Worm (Caenorhabditis elegans) whole organism, early embryonic: ENCODE measurements around the gene ceh-34.

Experiments
- B0310.2 ChIP-seq: sonication (generic microtip); optimal IDR thresholded peaks from 2 replicates; lab custom pipeline; 2016; ENCODE audit warnings: mild to moderate bottlenecking, missing genetic modification characterization, missing compliant biosample characterization
- F13C5.2 ChIP-seq: sonication (generic microtip); optimal IDR thresholded peaks from 2 replicates; lab custom pipeline; 2017; ENCODE audit warnings: mild to moderate bottlenecking, missing genetic modification characterization, inconsistent platforms, missing compliant biosample characterization
- aly-1 ChIP-seq: sonication (generic microtip); optimal IDR thresholded peaks from 2 replicates; lab custom pipeline; 2016; ENCODE audit warnings: missing genetic modification characterization, missing compliant biosample characterization
- ama-1 ChIP-seq: fragments of 150-350 bp; optimal IDR thresholded peaks from 2 replicates; lab custom pipeline; 2014
- ceh-13 ChIP-seq: fragments of 200-800 bp; sonication (Bioruptor generic); optimal IDR thresholded peaks from 2 replicates; lab custom pipeline; 2018; ENCODE audit warnings: mild to moderate bottlenecking, missing genetic modification characterization, missing compliant biosample characterization
- ceh-36 ChIP-seq: sonication (generic microtip); optimal IDR thresholded peaks from 2 replicates; lab custom pipeline; 2016; ENCODE audit warnings: missing genetic modification characterization, inconsistent platforms, missing compliant biosample characterization
- ets-7 ChIP-seq: sonication (generic microtip); optimal IDR thresholded peaks from 2 replicates; lab custom pipeline; 2016; ENCODE audit warnings: missing genotype, missing genetic modification characterization, missing compliant biosample characterization
- flt-1 ChIP-seq: fragments of 200-800 bp; sonication (Bioruptor generic); IDR thresholded peaks from 2 replicates; pipeline ENCODE4 v1.3.6; 2022; ENCODE audit warnings: missing genetic modification characterization, missing compliant biosample characterization
- hmbx-1 ChIP-seq: sonication (generic microtip); optimal IDR thresholded peaks from 2 replicates; lab custom pipeline; 2016; ENCODE audit warnings: mild to moderate bottlenecking, missing genetic modification characterization, missing compliant biosample characterization
- hmg-4 ChIP-seq: fragments of 200-800 bp; sonication (Bioruptor generic); optimal IDR thresholded peaks from 2 replicates; lab custom pipeline; 2018; ENCODE audit warnings: mild to moderate bottlenecking, missing genetic modification characterization, missing compliant biosample characterization
- hnd-1 ChIP-seq: sonication (generic microtip); optimal IDR thresholded peaks from 2 replicates; lab custom pipeline; 2016; ENCODE audit warnings: missing genetic modification characterization, missing compliant biosample characterization
- pes-1 ChIP-seq: fragments of 200-800 bp; sonication (Bioruptor generic); IDR thresholded peaks from 2 replicates; pipeline ENCODE4 v1.3.6; 2022; ENCODE audit warnings: missing genetic modification reagents, missing genetic modification characterization, missing compliant biosample characterization
- scrt-1 ChIP-seq: fragments of 200-800 bp; sonication (Bioruptor generic); IDR thresholded peaks from 2 replicates; pipeline ENCODE4 v1.3.6; 2022; ENCODE audit warnings: missing genetic modification characterization, missing compliant biosample characterization
- sea-1 ChIP-seq: fragments of 200-800 bp; sonication (Bioruptor generic); conservative IDR thresholded peaks from 2 replicates; pipeline ENCODE4 v1.3.6; 2022; ENCODE audit warnings: missing genetic modification characterization, missing compliant biosample characterization
- tbx-11 ChIP-seq: fragments of 200-800 bp; sonication (Bioruptor generic); IDR thresholded peaks from 2 replicates; pipeline ENCODE4 v1.3.6; 2022; ENCODE audit warnings: missing genetic modification characterization, missing compliant biosample characterization
- tbx-37 ChIP-seq: fragments of 200-800 bp; sonication (Bioruptor generic); conservative IDR thresholded peaks from 2 replicates; pipeline ENCODE4 v1.3.6; 2022; ENCODE audit warnings: missing genetic modification reagents, missing genetic modification characterization, missing compliant biosample characterization
- tra-4 ChIP-seq: sonication (generic microtip); optimal IDR thresholded peaks from 2 replicates; lab custom pipeline; 2017; ENCODE audit warnings: missing genetic modification characterization, missing compliant biosample characterization

The ceh-34 gene

ce11 chrV:5322815-5323214 lies 3.4 kb upstream of the ceh-34 start:
- TF ChIP-seq hmg-4 (GFP tag; lab: Kevin White, UChicago) = no peak
- no peak for TF ChIP-seq tra-4 (tag; lab: Kevin White, UChicago)

- no peak for TF ChIP-seq B0310.2 (tag; lab: Kevin White, UChicago)
- TF ChIP-seq tra-4 (tag; lab: Kevin White, UChicago) = no peak
- TF ChIP-seq pes-1 = no peak
- TF ChIP-seq tbx-37 (GFP tag; lab: Robert Waterston, UW) = no peak
- no peak for TF ChIP-seq hmbx-1 (tag; lab: Kevin White, UChicago)
- no peak for TF ChIP-seq flt-1
- TF ChIP-seq ets-7 (tag; lab: Kevin White, UChicago) = no peak
- no peak for TF ChIP-seq hnd-1 (tag; lab: Kevin White, UChicago)
- TF ChIP-seq hmg-4 (GFP tag; lab: Kevin White, UChicago) = no peak
- TF ChIP-seq F13C5.2 (tag; lab: Kevin White, UChicago) = no peak
- TF ChIP-seq aly-1 = no peak
- TF ChIP-seq tbx-11 = no peak
- no peak for TF ChIP-seq ceh-36 (tag; lab: Kevin White, UChicago)
- no peak for TF ChIP-seq scrt-1
- TF ChIP-seq ceh-13 (GFP tag; lab: Kevin White, UChicago) = no peak
- no peak for TF ChIP-seq ama-1 (lab: Kevin White, UChicago)
Measured at ce11 chrV:5318349-5318748, 1.0 kb downstream of the ceh-34 start.

- TF ChIP-seq hmbx-1 (tag; lab: Kevin White, UChicago) = no peak
Measured at ce11 chrV:5314104-5314503, 5.3 kb downstream of the ceh-34 start, which contains the start of gene C10G8.2. Gene C10G8.2, plus strand, starts transcription at chrV:5314404.

ce11 chrV:5312453-5312852 lies 6.9 kb downstream of the ceh-34 start, which contains the start of gene C10G8.3:
Gene C10G8.3, plus strand, starts transcription at chrV:5312753.
- no peak for TF ChIP-seq tra-4 (tag; lab: Kevin White, UChicago)
- TF ChIP-seq hnd-1 (tag; lab: Kevin White, UChicago) = no peak
- TF ChIP-seq flt-1 = no peak
- no peak for TF ChIP-seq pes-1
- no peak for TF ChIP-seq aly-1
- no peak for TF ChIP-seq hmg-4 (GFP tag; lab: Kevin White, UChicago)
- TF ChIP-seq B0310.2 (tag; lab: Kevin White, UChicago) = no peak
- TF ChIP-seq ama-1 (lab: Kevin White, UChicago) = no peak
- no peak for TF ChIP-seq tbx-37 (GFP tag; lab: Robert Waterston, UW)
- no peak for TF ChIP-seq tbx-11
- TF ChIP-seq F13C5.2 (tag; lab: Kevin White, UChicago) = no peak
- TF ChIP-seq scrt-1 = no peak
- TF ChIP-seq ceh-13 (GFP tag; lab: Kevin White, UChicago) = no peak
- no peak for TF ChIP-seq ceh-36 (tag; lab: Kevin White, UChicago)
- TF ChIP-seq hmbx-1 (tag; lab: Kevin White, UChicago) = no peak
- no peak for TF ChIP-seq sea-1 (GFP tag; lab: Robert Waterston, UW)
- no peak for TF ChIP-seq ets-7 (tag; lab: Kevin White, UChicago)

ce11 chrV:5311635-5312034 lies 7.7 kb downstream of the ceh-34 start, which contains the start of gene C10G8.4:
Gene C10G8.4, plus strand, starts transcription at chrV:5311935.
- TF ChIP-seq tbx-37 (GFP tag; lab: Robert Waterston, UW) = no peak
- no peak for TF ChIP-seq pes-1
- TF ChIP-seq aly-1 = no peak
- no peak for TF ChIP-seq ceh-13 (GFP tag; lab: Kevin White, UChicago)
- no peak for TF ChIP-seq sea-1 (GFP tag; lab: Robert Waterston, UW)

- no peak for TF ChIP-seq scrt-1
- no peak for TF ChIP-seq ets-7 (tag; lab: Kevin White, UChicago)
- no peak for TF ChIP-seq pes-1
- no peak for TF ChIP-seq hmbx-1 (tag; lab: Kevin White, UChicago)
- no peak for TF ChIP-seq ama-1 (lab: Kevin White, UChicago)
Measured at ce11 chrV:5304366-5304765, 15.0 kb downstream of the ceh-34 start.

- no peak for TF ChIP-seq hmg-4 (GFP tag; lab: Kevin White, UChicago)
- TF ChIP-seq hnd-1 (tag; lab: Kevin White, UChicago) = no peak
- TF ChIP-seq tbx-11 = no peak
- no peak for TF ChIP-seq F13C5.2 (tag; lab: Kevin White, UChicago)
- no peak for TF ChIP-seq pes-1
- no peak for TF ChIP-seq scrt-1
- no peak for TF ChIP-seq sea-1 (GFP tag; lab: Robert Waterston, UW)
- no peak for TF ChIP-seq ets-7 (tag; lab: Kevin White, UChicago)
- no peak for TF ChIP-seq B0310.2 (tag; lab: Kevin White, UChicago)
- no peak for TF ChIP-seq tra-4 (tag; lab: Kevin White, UChicago)
- TF ChIP-seq ceh-13 (GFP tag; lab: Kevin White, UChicago) = no peak
Measured at ce11 chrV:5303389-5303788, 16.0 kb downstream of the ceh-34 start, which contains the start of gene ncx-2. Gene ncx-2, plus strand, starts transcription at chrV:5303689.

- no peak for TF ChIP-seq pes-1
- no peak for TF ChIP-seq F13C5.2 (tag; lab: Kevin White, UChicago)
- TF ChIP-seq ama-1 (lab: Kevin White, UChicago) = no peak
- no peak for TF ChIP-seq hmbx-1 (tag; lab: Kevin White, UChicago)
- TF ChIP-seq hmg-4 (GFP tag; lab: Kevin White, UChicago) = no peak
- no peak for TF ChIP-seq ets-7 (tag; lab: Kevin White, UChicago)
- TF ChIP-seq hnd-1 (tag; lab: Kevin White, UChicago) = no peak
- no peak for TF ChIP-seq flt-1
- TF ChIP-seq tbx-37 (GFP tag; lab: Robert Waterston, UW) = no peak
- no peak for TF ChIP-seq scrt-1
- no peak for TF ChIP-seq tbx-11
- no peak for TF ChIP-seq tra-4 (tag; lab: Kevin White, UChicago)
- TF ChIP-seq sea-1 (GFP tag; lab: Robert Waterston, UW) = no peak
- TF ChIP-seq ceh-13 (GFP tag; lab: Kevin White, UChicago) = no peak
- TF ChIP-seq ceh-36 (tag; lab: Kevin White, UChicago) = no peak
- no peak for TF ChIP-seq B0310.2 (tag; lab: Kevin White, UChicago)
Measured at ce11 chrV:5301226-5301625, 18.2 kb downstream of the ceh-34 start.
